Fruit fly (Drosophila melanogaster) whole organism, embryonic: ENCODE measurements around the gene Prim2.

Experiments used
- Blimp-1 ChIP-seq: fragments of 200-800 bp; sonication (Bioruptor generic); optimal IDR thresholded peaks from 3 replicates; lab custom pipeline; 2018; ENCODE audit warnings: missing biosample characterization, missing genetic modification characterization, mild to moderate bottlenecking, moderate library complexity, missing genetic modification reagents
- CG10321 ChIP-seq: fragments of 200-800 bp; sonication (Bioruptor generic); IDR thresholded peaks from 2 replicates; pipeline ENCODE4 v1.3.6; 2022; ENCODE audit warnings: missing biosample characterization, missing genetic modification characterization
- CG14710 ChIP-seq: fragments of 200-800 bp; sonication (Bioruptor generic); optimal IDR thresholded peaks from 3 replicates; lab custom pipeline; 2019; ENCODE audit warnings: missing biosample characterization, mild to moderate bottlenecking, missing genetic modification characterization, moderate library complexity
- CG15269 ChIP-seq: fragments of 200-800 bp; sonication (Bioruptor generic); optimal IDR thresholded peaks from 2 replicates; lab custom pipeline; 2018; ENCODE audit warnings: missing biosample characterization, mild to moderate bottlenecking, missing genetic modification characterization, moderate library complexity
- CG17361 ChIP-seq: fragments of 200-800 bp; sonication (Bioruptor generic); IDR thresholded peaks from 3 replicates; pipeline ENCODE4 v1.3.6; 2022; ENCODE audit warnings: missing biosample characterization, missing genetic modification characterization
- CG17385 ChIP-seq: fragments of 200-800 bp; sonication (Bioruptor generic); optimal IDR thresholded peaks from 3 replicates; lab custom pipeline; 2018; ENCODE audit warnings: missing biosample characterization, mild to moderate bottlenecking, missing genetic modification characterization
- CG17568 ChIP-seq: fragments of 200-800 bp; sonication (Bioruptor generic); optimal IDR thresholded peaks from 2 replicates; lab custom pipeline; 2018; ENCODE audit warnings: missing biosample characterization, mild to moderate bottlenecking, missing genetic modification characterization, moderate library complexity
- CG2889 ChIP-seq: fragments of 200-800 bp; sonication (Bioruptor generic); IDR thresholded peaks from 3 replicates; pipeline ENCODE4 v1.3.6; 2022; ENCODE audit warnings: missing biosample characterization, missing genetic modification characterization
- CG30403 ChIP-seq: fragments of 200-800 bp; sonication (Bioruptor generic); optimal IDR thresholded peaks from 3 replicates; lab custom pipeline; 2016; ENCODE audit warnings: missing biosample characterization, missing genetic modification characterization
- CG42726 ChIP-seq: fragments of 200-800 bp; sonication (Bioruptor generic); IDR thresholded peaks from 2 replicates; pipeline ENCODE4 v1.3.6; 2022; ENCODE audit warnings: missing biosample characterization, missing genetic modification characterization; ENCODE audit not compliant: partially characterized antibody
- CG5953 ChIP-seq: fragments of 200-800 bp; sonication (Bioruptor generic); IDR thresholded peaks from 2 replicates; pipeline ENCODE4 v1.3.6; 2022; ENCODE audit warnings: missing biosample characterization, missing genetic modification characterization
- CG6689 ChIP-seq: fragments of 200-800 bp; sonication (Bioruptor generic); IDR thresholded peaks from 2 replicates; pipeline ENCODE4 v1.3.6; 2022; ENCODE audit warnings: missing biosample characterization, missing genetic modification characterization
- CG6813 ChIP-seq: fragments of 200-800 bp; sonication (Bioruptor generic); optimal IDR thresholded peaks from 2 replicates; lab custom pipeline; 2017; ENCODE audit warnings: missing biosample characterization, missing genetic modification characterization, mild to moderate bottlenecking, moderate library complexity, missing genetic modification reagents
- CG7357 ChIP-seq: fragments of 200-800 bp; sonication (Bioruptor generic); IDR thresholded peaks from 3 replicates; pipeline ENCODE4 v1.3.6; 2022; ENCODE audit warnings: missing biosample characterization, missing genetic modification characterization
- CG9932 ChIP-seq: fragments of 200-800 bp; sonication (Bioruptor generic); IDR thresholded peaks from 2 replicates; pipeline ENCODE4 v1.3.6; 2022; ENCODE audit warnings: missing biosample characterization, missing genetic modification characterization
- Chrac-16 ChIP-seq: fragments of 200-800 bp; sonication (Bioruptor generic); optimal IDR thresholded peaks from 3 replicates; lab custom pipeline; 2016; ENCODE audit warnings: missing biosample characterization, missing genetic modification characterization
- Drgx ChIP-seq: fragments of 200-800 bp; sonication (Bioruptor generic); IDR thresholded peaks from 2 replicates; pipeline ENCODE4 v1.3.6; 2022; ENCODE audit warnings: missing biosample characterization, missing genetic modification characterization
- Fer3 ChIP-seq: fragments of 200-800 bp; sonication (Bioruptor generic); optimal IDR thresholded peaks from 2 replicates; lab custom pipeline; 2018; ENCODE audit warnings: missing biosample characterization, mild to moderate bottlenecking, missing genetic modification characterization, moderate library complexity
- H2.0 ChIP-seq: fragments of 200-800 bp; sonication (Bioruptor generic); IDR thresholded peaks from 2 replicates; pipeline ENCODE4 v1.3.6; 2022; ENCODE audit warnings: missing biosample characterization, missing genetic modification characterization
- HLHmδ ChIP-seq: fragments of 200-800 bp; sonication (Bioruptor generic); optimal IDR thresholded peaks from 2 replicates; lab custom pipeline; 2018; ENCODE audit warnings: missing biosample characterization, mild to moderate bottlenecking, missing genetic modification characterization, moderate library complexity
- HmgD ChIP-seq: fragments of 200-800 bp; sonication (Bioruptor generic); optimal IDR thresholded peaks from 3 replicates; lab custom pipeline; 2016; ENCODE audit warnings: missing biosample characterization, missing genetic modification characterization
- HmgZ ChIP-seq: fragments of 200-800 bp; sonication (Bioruptor generic); optimal IDR thresholded peaks from 2 replicates; lab custom pipeline; 2018; ENCODE audit warnings: missing biosample characterization, mild to moderate bottlenecking, missing genetic modification characterization
- Hmr ChIP-seq: fragments of 200-800 bp; sonication (Bioruptor generic); optimal IDR thresholded peaks from 3 replicates; lab custom pipeline; 2017; ENCODE audit warnings: mild to moderate bottlenecking, missing biosample characterization, missing genetic modification reagents, missing genetic modification characterization
- MBD-R2 ChIP-seq: fragments of 200-800 bp; sonication (Bioruptor generic); IDR thresholded peaks from 2 replicates; pipeline ENCODE4 v1.3.6; 2022; ENCODE audit warnings: missing biosample characterization, missing genetic modification characterization
- Opbp ChIP-seq: fragments of 200-800 bp; sonication (Bioruptor generic); IDR thresholded peaks from 3 replicates; pipeline ENCODE4 v1.3.6; 2022; ENCODE audit warnings: missing biosample characterization, missing genetic modification characterization; ENCODE audit not compliant: partially characterized antibody
- Ravus ChIP-seq: fragments of 200-800 bp; sonication (Bioruptor generic); IDR thresholded peaks from 2 replicates; pipeline ENCODE4 v1.3.6; 2022; ENCODE audit warnings: missing biosample characterization, missing genetic modification characterization
- br ChIP-seq: fragments of >200 bp; optimal IDR thresholded peaks from 2 replicates; lab custom pipeline; 2017
- croc ChIP-seq: fragments of 200-800 bp; sonication (Bioruptor generic); conservative IDR thresholded peaks from 3 replicates; pipeline ENCODE4 v1.3.6; 2022; ENCODE audit warnings: missing biosample characterization, missing genetic modification characterization
- gcm2 ChIP-seq: fragments of 200-800 bp; sonication (Bioruptor generic); optimal IDR thresholded peaks from 2 replicates; lab custom pipeline; 2016; ENCODE audit warnings: missing biosample characterization, missing genetic modification characterization
- gem ChIP-seq: fragments of 200-800 bp; sonication (Bioruptor generic); optimal IDR thresholded peaks from 2 replicates; lab custom pipeline; 2019; ENCODE audit warnings: missing biosample characterization, mild to moderate bottlenecking, missing genetic modification characterization, moderate library complexity
- gfzf ChIP-seq: fragments of 200-800 bp; sonication (Bioruptor generic); optimal IDR thresholded peaks from 2 replicates; lab custom pipeline; 2016; ENCODE audit warnings: missing biosample characterization, mild to moderate bottlenecking, missing genetic modification characterization, moderate library complexity
- her ChIP-seq: fragments of 200-800 bp; sonication (Bioruptor generic); optimal IDR thresholded peaks from 2 replicates; lab custom pipeline; 2016; ENCODE audit warnings: missing biosample characterization, missing genetic modification characterization
- knrl ChIP-seq: fragments of 200-800 bp; sonication (Bioruptor generic); IDR thresholded peaks from 3 replicates; pipeline ENCODE4 v1.3.6; 2022; ENCODE audit warnings: missing biosample characterization, missing genetic modification characterization; ENCODE audit not compliant: partially characterized antibody
- lola ChIP-seq, 3 experiments: fragments of >200 bp in 2 of 3; fragments of 200-800 bp in 1 of 3; sonication (Bioruptor generic) in 1 of 3; optimal IDR thresholded peaks; 2 replicates each; lab custom pipeline; 2017 to 2019; ENCODE audit warnings: missing biosample characterization in 3 of 3, missing genetic modification characterization in 3 of 3, mild to moderate bottlenecking in 1 of 3, moderate library complexity in 1 of 3
- nmo ChIP-seq: fragments of 200-800 bp; sonication (Bioruptor generic); optimal IDR thresholded peaks from 2 replicates; lab custom pipeline; 2018; ENCODE audit warnings: missing biosample characterization, mild to moderate bottlenecking, missing genetic modification characterization, moderate library complexity
- odd ChIP-seq: fragments of 200-800 bp; sonication (Bioruptor generic); optimal IDR thresholded peaks from 2 replicates; lab custom pipeline; 2017; ENCODE audit warnings: missing biosample characterization, mild to moderate bottlenecking, missing genetic modification characterization
- otp ChIP-seq: fragments of 200-800 bp; sonication (Bioruptor generic); IDR thresholded peaks from 3 replicates; pipeline ENCODE4, ENCODE4 v1.3.6; 2022; ENCODE audit warnings: missing biosample characterization, missing genetic modification characterization
- pnt ChIP-seq: fragments of 200-800 bp; sonication (Bioruptor generic); optimal IDR thresholded peaks from 3 replicates; lab custom pipeline; 2016; ENCODE audit warnings: missing biosample characterization, missing genetic modification characterization
- prd ChIP-seq, 3 experiments: fragments of >200 bp in 2 of 3; fragments of 200-800 bp in 1 of 3; sonication (Bioruptor generic) in 1 of 3; optimal IDR thresholded peaks in 2 of 3; IDR thresholded peaks in 1 of 3; 2 replicates in 2 of 3; 3 replicates in 1 of 3; pipeline versions ENCODE4 v1.3.6 to Lab custom; 2017 to 2022; ENCODE audit warnings: missing biosample characterization in 1 of 3, missing genetic modification characterization in 1 of 3
- pzg ChIP-seq: fragments of 200-800 bp; sonication (Bioruptor generic); optimal IDR thresholded peaks from 3 replicates; lab custom pipeline; 2018; ENCODE audit warnings: missing biosample characterization, mild to moderate bottlenecking, missing genetic modification characterization, moderate library complexity
- sima ChIP-seq: fragments of 200-800 bp; sonication (Bioruptor generic); optimal IDR thresholded peaks from 2 replicates; lab custom pipeline; 2016; ENCODE audit warnings: missing biosample characterization, missing genetic modification characterization
- sna ChIP-seq: fragments of 200-800 bp; sonication (Bioruptor generic); IDR thresholded peaks from 2 replicates; pipeline ENCODE4 v1.3.6; 2022; ENCODE audit warnings: missing biosample characterization, missing genetic modification characterization; ENCODE audit not compliant: partially characterized antibody
- so ChIP-seq: fragments of 200-800 bp; sonication (Bioruptor generic); IDR thresholded peaks from 3 replicates; pipeline ENCODE4 v1.3.6; 2022; ENCODE audit warnings: missing biosample characterization, missing genetic modification characterization
- stwl ChIP-seq: fragments of 200-800 bp; sonication (Bioruptor generic); optimal IDR thresholded peaks from 3 replicates; lab custom pipeline; 2018; ENCODE audit warnings: missing biosample characterization, mild to moderate bottlenecking, missing genetic modification characterization, moderate library complexity
- vfl ChIP-seq: fragments of 200-800 bp; sonication (Bioruptor generic); optimal IDR thresholded peaks from 2 replicates; lab custom pipeline; 2016; ENCODE audit warnings: missing biosample characterization, missing genetic modification characterization
- z ChIP-seq: fragments of 200-800 bp; sonication (Bioruptor generic); IDR thresholded peaks from 3 replicates; pipeline ENCODE4 v1.3.6; 2022; ENCODE audit warnings: missing biosample characterization, missing genetic modification characterization
- zen ChIP-seq: fragments of 200-800 bp; sonication (Bioruptor generic); optimal IDR thresholded peaks from 3 replicates; lab custom pipeline; 2018; ENCODE audit warnings: missing biosample characterization, mild to moderate bottlenecking, missing genetic modification characterization, moderate library complexity
- zfh2 ChIP-seq: fragments of 200-800 bp; sonication (Bioruptor generic); optimal IDR thresholded peaks from 2 replicates; lab custom pipeline; 2016; ENCODE audit warnings: missing biosample characterization, missing genetic modification characterization

Gene Prim2

DNA sequence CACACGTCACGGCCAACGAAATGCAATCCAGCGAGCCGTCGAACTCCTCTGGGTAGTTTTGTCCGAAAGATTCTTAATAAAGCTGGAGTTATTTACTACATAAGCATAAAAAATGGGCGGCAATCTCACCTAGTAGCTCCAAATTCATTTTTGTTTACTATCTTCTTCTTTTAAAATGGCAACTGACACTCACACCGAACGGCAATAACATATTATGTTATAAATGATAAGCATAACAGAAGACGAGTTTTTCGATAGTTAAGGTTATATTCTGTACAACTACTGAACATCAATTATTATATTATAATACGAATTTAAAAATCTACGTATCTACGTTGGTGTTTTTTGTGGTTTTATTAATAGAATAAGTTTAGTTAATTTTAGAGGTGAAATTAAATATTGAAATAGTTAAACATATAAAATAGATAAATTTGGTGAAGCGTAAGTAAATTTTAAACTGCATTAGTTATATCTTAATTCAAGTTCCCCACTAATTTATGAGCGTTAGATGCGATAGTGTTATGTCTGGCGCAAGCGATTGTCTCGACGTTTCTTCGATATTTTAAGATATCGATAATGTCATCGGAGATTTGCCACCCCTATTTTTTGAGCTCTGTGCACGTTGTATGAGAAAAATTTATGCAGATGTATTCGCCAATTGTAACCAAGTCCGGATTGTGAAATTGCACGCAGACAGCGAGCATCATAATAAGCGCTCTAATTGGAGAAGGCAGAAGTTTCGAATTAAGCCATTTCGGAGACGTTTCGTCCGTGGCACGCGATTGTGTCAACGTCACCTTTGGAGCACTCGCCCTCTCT, 13.4 kb downstream of the Prim2 start, which contains the start of the genes Rbbp5 and eRF1:
Gene Rbbp5, minus strand, starts transcription at position 181 of the 819 bp plus-strand sequence.
Gene eRF1, plus strand, starts transcription at position 594 of the 819 bp plus-strand sequence.
- peak in 1 of 3 experiments; percentile 77 for TF ChIP-seq lola (GFP tag; optimal IDR thresholded peaks at IDR 0.05; lab: Kevin White, UChicago)
- peak; percentile 96 for TF ChIP-seq CG9932 (GFP tag; lab: Robert Waterston, UW)
- TF ChIP-seq CG17568 (GFP tag; lab: Kevin White, UChicago), result no peak
- TF ChIP-seq CG6689, result peak; percentile 81
- peak; percentile 64 for TF ChIP-seq pzg (GFP tag; lab: Kevin White, UChicago)
- peak; percentile 94 for TF ChIP-seq Opbp (GFP tag; lab: Robert Waterston, UW)
- no peak for TF ChIP-seq odd (GFP tag; lab: Kevin White, UChicago)
- 0 out of 2 replicates have a peak, but pooled peaks have one; percentile 31 for TF ChIP-seq CG10321 (GFP tag; lab: Robert Waterston, UW)
- TF ChIP-seq Hmr (GFP tag; lab: Kevin White, UChicago), result peak; percentile 71
- TF ChIP-seq vfl (GFP tag; lab: Kevin White, UChicago), result peak; percentile 71
- TF ChIP-seq CG6813 (GFP tag; lab: Kevin White, UChicago), result no peak
- peak; percentile 37 for TF ChIP-seq HmgD (GFP tag; lab: Kevin White, UChicago)
- TF ChIP-seq Fer3 (tag; lab: Kevin White, UChicago), result peak; percentile 72
- no peak for TF ChIP-seq so (GFP tag; lab: Robert Waterston, UW)
- TF ChIP-seq CG5953 (GFP tag; lab: Robert Waterston, UW), result peak; percentile 60; the same call in 1 of the 2 replicates
- TF ChIP-seq her (GFP tag; lab: Kevin White, UChicago), result peak; percentile 7
- TF ChIP-seq prd (optimal IDR thresholded peaks at IDR 0.05; lab: Kevin White, UChicago), result no peak
- peak; percentile 88 for TF ChIP-seq prd (GFP tag; IDR thresholded peaks at IDR 0.05; lab: Robert Waterston, UW)
- TF ChIP-seq MBD-R2 (GFP tag; lab: Robert Waterston, UW), result peak; percentile 70
- TF ChIP-seq otp, result peak; percentile 66; the same call in 2 of the 3 replicates
- TF ChIP-seq z (GFP tag; lab: Robert Waterston, UW), result no peak
- no peak for TF ChIP-seq Blimp-1
- TF ChIP-seq CG15269, result peak; percentile 81
- no peak for TF ChIP-seq gfzf (GFP tag; lab: Kevin White, UChicago)
- TF ChIP-seq zen, result peak; percentile 79
- peak; percentile 89 for TF ChIP-seq gem (tag; lab: Kevin White, UChicago)
- TF ChIP-seq Chrac-16 (GFP tag; lab: Kevin White, UChicago), result peak; percentile 82
- TF ChIP-seq CG30403 (GFP tag; lab: Kevin White, UChicago), result peak; percentile 90
- TF ChIP-seq zfh2, result peak; percentile 80
- peak; percentile 49; the same call in 2 of the 3 replicates for TF ChIP-seq CG7357 (GFP tag; lab: Robert Waterston, UW)
- peak; percentile 57 for TF ChIP-seq pnt (GFP tag; lab: Kevin White, UChicago)
- peak; percentile 40 for TF ChIP-seq Ravus (GFP tag; lab: Robert Waterston, UW)
- no peak for TF ChIP-seq br (lab: Kevin White, UChicago)
- no peak for TF ChIP-seq Drgx
- peak; percentile 93 for TF ChIP-seq knrl
- TF ChIP-seq CG42726, result peak; percentile 93
- TF ChIP-seq croc (GFP tag; lab: Robert Waterston, UW), result peak; percentile 27; the same call in 1 of the 3 replicates
- TF ChIP-seq stwl (tag; lab: Kevin White, UChicago), result peak; percentile 41
- TF ChIP-seq nmo (GFP tag; lab: Kevin White, UChicago), result peak; percentile 85
- peak; percentile 86 for TF ChIP-seq CG14710 (tag; lab: Kevin White, UChicago)
- peak; percentile 95 for TF ChIP-seq CG17385 (GFP tag; lab: Kevin White, UChicago)
- TF ChIP-seq H2.0 (GFP tag; lab: Robert Waterston, UW), result no peak; the same call in 1 of the 2 replicates
- peak; percentile 86 for TF ChIP-seq CG17361 (GFP tag; lab: Robert Waterston, UW)
- peak; percentile 38 for TF ChIP-seq gcm2 (GFP tag; lab: Kevin White, UChicago)
- no peak for TF ChIP-seq HLHmδ (GFP tag; lab: Kevin White, UChicago)
- TF ChIP-seq CG2889, result no peak
- TF ChIP-seq HmgZ, result peak; percentile 55
- TF ChIP-seq sima, result no peak
- TF ChIP-seq sna (GFP tag; lab: Robert Waterston, UW), result peak; percentile 81
